Fruit fly (Drosophila melanogaster) whole organism, prepupa: ENCODE results near the gene AdipoR.

Experiments used
- CG31627 ChIP-seq: fragments of 200-800 bp; sonication (Bioruptor generic); optimal IDR thresholded peaks from 3 replicates; lab custom pipeline; 2016; ENCODE audit warnings: missing biosample characterization, missing genetic modification characterization
- CG3919 ChIP-seq: fragments of 200-800 bp; sonication (Bioruptor generic); optimal IDR thresholded peaks from 3 replicates; lab custom pipeline; 2016; ENCODE audit warnings: missing biosample characterization, missing genetic modification characterization
- Hr4 ChIP-seq: fragments of 200-800 bp; sonication (Bioruptor generic); optimal IDR thresholded peaks from 3 replicates; lab custom pipeline; 2016; ENCODE audit warnings: missing biosample characterization, missing genetic modification characterization
- OdsH ChIP-seq: fragments of 200-800 bp; sonication (Bioruptor generic); optimal IDR thresholded peaks from 3 replicates; lab custom pipeline; 2016; ENCODE audit warnings: missing biosample characterization, missing genetic modification characterization
- acj6 ChIP-seq: fragments of 200-800 bp; sonication (Bioruptor generic); optimal IDR thresholded peaks from 3 replicates; lab custom pipeline; 2016; ENCODE audit warnings: missing biosample characterization, missing genetic modification characterization
- ss ChIP-seq, 2 experiments: fragments of 200-800 bp; sonication (Bioruptor generic); optimal IDR thresholded peaks; 2 replicates in 1 of 2; 3 replicates in 1 of 2; lab custom pipeline; 2017 to 2018; ENCODE audit warnings: mild to moderate bottlenecking in 2 of 2, missing biosample characterization in 2 of 2, missing genetic modification characterization in 2 of 2, moderate library complexity in 1 of 2

dm6 chr3R:22527636-22528148 lies 20.0 kb downstream of the AdipoR start:
- no peak for TF ChIP-seq OdsH (GFP tag; lab: Kevin White, UChicago)
- no peak for TF ChIP-seq ss (GFP tag; optimal IDR thresholded peaks at IDR 0.05; lab: Kevin White, UChicago)
- TF ChIP-seq acj6 (GFP tag; lab: Kevin White, UChicago) = no peak
- TF ChIP-seq CG3919 (GFP tag; lab: Kevin White, UChicago) = no peak
- TF ChIP-seq Hr4 (GFP tag; lab: Kevin White, UChicago) = no peak
- TF ChIP-seq CG31627 (GFP tag; lab: Kevin White, UChicago) = no peak
